Worm (Caenorhabditis elegans) whole organism, L2 larva: Measurements from ENCODE around the gene ptp-3.
A peak's percentile ranks its signal among the peaks of the same experiment; 100 is the strongest.

Experiments used
- C34F6.9 ChIP-seq: fragments of 150-350 bp; optimal IDR thresholded peaks from 2 replicates; lab custom pipeline; 2014; ENCODE audit warnings: missing biosample characterization, missing genetic modification characterization
- F13H6.1 ChIP-seq: sonication (generic microtip); optimal IDR thresholded peaks from 2 replicates; lab custom pipeline; 2016; ENCODE audit warnings: missing genetic modification characterization, missing compliant biosample characterization
- R02D3.7 ChIP-seq: fragments of 150-350 bp; optimal IDR thresholded peaks from 2 replicates; lab custom pipeline; 2014; ENCODE audit warnings: missing biosample characterization, missing genetic modification characterization
- Y55F3AM.14 ChIP-seq: fragments of 200-800 bp; sonication (Bioruptor generic); optimal IDR thresholded peaks from 2 replicates; lab custom pipeline; 2018; ENCODE audit warnings: mild to moderate bottlenecking, missing genetic modification characterization, missing compliant biosample characterization
- ZK546.5 ChIP-seq: sonication (generic microtip); optimal IDR thresholded peaks from 2 replicates; lab custom pipeline; 2017; ENCODE audit warnings: missing biosample characterization, missing genetic modification characterization
- alr-1 ChIP-seq: fragments of 150-350 bp; optimal IDR thresholded peaks from 2 replicates; lab custom pipeline; 2014; ENCODE audit warnings: missing biosample characterization, missing genetic modification characterization
- ceh-16 ChIP-seq: fragments of 150-350 bp; optimal IDR thresholded peaks from 2 replicates; lab custom pipeline; 2014; ENCODE audit warnings: missing biosample characterization, missing genetic modification characterization
- ceh-82 ChIP-seq: fragments of 150-350 bp; optimal IDR thresholded peaks from 2 replicates; lab custom pipeline; 2014; ENCODE audit warnings: missing biosample characterization, missing genetic modification characterization
- crh-2 ChIP-seq: sonication (generic microtip); optimal IDR thresholded peaks from 2 replicates; lab custom pipeline; 2017; ENCODE audit warnings: missing biosample characterization, missing genetic modification characterization
- dmd-4 ChIP-seq: sonication (generic microtip); optimal IDR thresholded peaks from 2 replicates; lab custom pipeline; 2017; ENCODE audit warnings: missing biosample characterization, missing genetic modification characterization
- egl-27 ChIP-seq: sonication (generic microtip); optimal IDR thresholded peaks from 3 replicates; lab custom pipeline; 2017; ENCODE audit warnings: missing biosample characterization, missing genetic modification reagents, missing genetic modification characterization
- elt-1 ChIP-seq: fragments of 150-350 bp; optimal IDR thresholded peaks from 2 replicates; lab custom pipeline; 2014; ENCODE audit warnings: missing biosample characterization, missing genetic modification characterization
- fos-1 ChIP-seq: fragments of 150-350 bp; optimal IDR thresholded peaks from 2 replicates; lab custom pipeline; 2014; ENCODE audit warnings: missing biosample characterization, missing genetic modification characterization
- gmeb-1 ChIP-seq: fragments of 150-350 bp; optimal IDR thresholded peaks from 2 replicates; lab custom pipeline; 2014; ENCODE audit warnings: missing biosample characterization, missing genetic modification characterization
- lin-11 ChIP-seq: fragments of 150-350 bp; sonication (generic microtip); optimal IDR thresholded peaks from 2 replicates; lab custom pipeline; 2014; ENCODE audit warnings: missing biosample characterization, missing genetic modification characterization, inconsistent platforms, mixed read lengths
- lin-13 ChIP-seq: fragments of 150-350 bp; optimal IDR thresholded peaks from 2 replicates; lab custom pipeline; 2014; ENCODE audit warnings: missing biosample characterization, missing genetic modification reagents, missing genetic modification characterization
- lsy-2 ChIP-seq, 2 experiments: fragments of 150-350 bp in 1 of 2; sonication (generic microtip) in 1 of 2; optimal IDR thresholded peaks; 2 replicates each; lab custom pipeline; 2014 to 2017; ENCODE audit warnings: missing biosample characterization in 2 of 2, missing genetic modification characterization in 2 of 2
- mab-5 ChIP-seq: fragments of 150-350 bp; optimal IDR thresholded peaks from 2 replicates; lab custom pipeline; 2014; ENCODE audit warnings: missing biosample characterization, missing genetic modification characterization
- mbf-1 ChIP-seq: sonication (generic microtip); optimal IDR thresholded peaks from 2 replicates; lab custom pipeline; 2017; ENCODE audit warnings: missing biosample characterization, missing genetic modification characterization
- nhr-10 ChIP-seq: sonication (generic microtip); optimal IDR thresholded peaks from 2 replicates; lab custom pipeline; 2017; ENCODE audit warnings: missing biosample characterization, missing genetic modification characterization
- nhr-12 ChIP-seq: fragments of 150-350 bp; optimal IDR thresholded peaks from 2 replicates; lab custom pipeline; 2014; ENCODE audit warnings: missing biosample characterization, missing genetic modification characterization
- nhr-129 ChIP-seq: fragments of 150-350 bp; optimal IDR thresholded peaks from 2 replicates; lab custom pipeline; 2014; ENCODE audit warnings: missing biosample characterization, missing genetic modification characterization
- nhr-21 ChIP-seq: fragments of 150-350 bp; optimal IDR thresholded peaks from 2 replicates; lab custom pipeline; 2014; ENCODE audit warnings: missing biosample characterization, missing genetic modification characterization
- nhr-23 ChIP-seq: fragments of 150-350 bp; optimal IDR thresholded peaks from 2 replicates; lab custom pipeline; 2014; ENCODE audit warnings: missing biosample characterization, missing genetic modification reagents, missing genetic modification characterization
- nhr-237 ChIP-seq: fragments of 150-350 bp; optimal IDR thresholded peaks from 2 replicates; lab custom pipeline; 2014; ENCODE audit warnings: missing biosample characterization, missing genetic modification characterization
- nhr-25 ChIP-seq: fragments of 150-350 bp; sonication (generic microtip); optimal IDR thresholded peaks from 3 replicates; lab custom pipeline; 2014; ENCODE audit warnings: missing biosample characterization, missing genetic modification characterization
- nhr-6 ChIP-seq: fragments of 150-350 bp; optimal IDR thresholded peaks from 2 replicates; lab custom pipeline; 2014; ENCODE audit warnings: missing biosample characterization, missing genetic modification characterization
- peb-1 ChIP-seq: fragments of 150-350 bp; optimal IDR thresholded peaks from 2 replicates; lab custom pipeline; 2014; ENCODE audit warnings: missing biosample characterization, missing genetic modification characterization
- sem-4 ChIP-seq: fragments of 150-350 bp; optimal IDR thresholded peaks from 2 replicates; lab custom pipeline; 2014; ENCODE audit warnings: missing biosample characterization, missing genetic modification reagents, missing genetic modification characterization
- skn-1 ChIP-seq: sonication (generic microtip); optimal IDR thresholded peaks from 2 replicates; lab custom pipeline; 2017; ENCODE audit warnings: missing biosample characterization, missing genetic modification characterization
- sma-3 ChIP-seq: sonication (generic microtip); optimal IDR thresholded peaks from 2 replicates; lab custom pipeline; 2016; ENCODE audit warnings: missing genetic modification reagents, missing genetic modification characterization, missing compliant biosample characterization
- sma-9 ChIP-seq, 2 experiments: fragments of 150-350 bp in 1 of 2; sonication (generic microtip) in 1 of 2; optimal IDR thresholded peaks; 2 replicates each; lab custom pipeline; 2014 to 2016; ENCODE audit warnings: missing genetic modification characterization in 2 of 2, mild to moderate bottlenecking in 1 of 2, missing biosample characterization in 1 of 2, missing compliant biosample characterization in 1 of 2, missing genetic modification reagents in 1 of 2, moderate library complexity in 1 of 2
- unc-39 ChIP-seq: fragments of 150-350 bp; optimal IDR thresholded peaks from 2 replicates; lab custom pipeline; 2014; ENCODE audit warnings: missing biosample characterization, missing genetic modification characterization
- unc-55 ChIP-seq: fragments of 150-350 bp; sonication (generic microtip); optimal IDR thresholded peaks from 3 replicates; lab custom pipeline; 2014; ENCODE audit warnings: missing biosample characterization, missing genetic modification reagents, missing genetic modification characterization
- ztf-1 ChIP-seq: fragments of 200-800 bp; sonication (Bioruptor generic); conservative IDR thresholded peaks from 2 replicates; pipeline ENCODE4 v1.3.6; 2022; ENCODE audit warnings: missing genetic modification characterization, missing compliant biosample characterization
- ztf-11 ChIP-seq: sonication (generic microtip); optimal IDR thresholded peaks from 2 replicates; lab custom pipeline; 2017; ENCODE audit warnings: missing biosample characterization, missing genetic modification characterization
- ztf-4 ChIP-seq: fragments of 150-350 bp; optimal IDR thresholded peaks from 2 replicates; lab custom pipeline; 2014; ENCODE audit warnings: missing biosample characterization, missing genetic modification characterization

The ptp-3 gene

DNA sequence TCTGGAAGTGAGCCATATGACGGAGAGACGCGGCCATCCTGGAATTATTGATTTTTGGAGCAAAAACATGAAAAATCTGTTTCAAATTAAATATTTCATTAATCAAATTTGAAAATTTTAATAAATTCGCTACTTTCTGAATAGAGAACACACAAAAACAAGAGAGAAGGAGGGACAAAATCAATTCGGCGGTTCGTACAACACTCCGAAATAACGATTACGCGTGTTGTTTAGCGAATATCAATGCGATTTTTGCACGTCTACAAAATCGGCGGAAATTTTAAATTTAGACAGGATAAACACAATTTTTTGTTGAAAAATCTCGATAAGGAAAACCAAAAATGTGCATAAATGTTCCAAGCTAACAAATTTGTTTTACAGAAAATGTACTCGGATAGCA lies 74.5 kb downstream of the ptp-3 start, which contains the start of the genes sdhd-1 and ilkp-1:
Gene sdhd-1 (minus strand): TSS at position 38 of the 400 bp plus-strand sequence.
Gene ilkp-1 (plus strand): TSS at position 380 of the 400 bp plus-strand sequence.
- TF ChIP-seq ceh-16 = no peak
- peak; percentile 59 for TF ChIP-seq gmeb-1 (tag; lab: Kevin White, UChicago)
- no peak for TF ChIP-seq ztf-1 (GFP tag; lab: Robert Waterston, UW)
- TF ChIP-seq mab-5 = no peak
- no peak for TF ChIP-seq nhr-237
- peak; percentile 86 for TF ChIP-seq crh-2
- TF ChIP-seq alr-1 (tag; lab: Kevin White, UChicago) = no peak
- peak; percentile 8 for TF ChIP-seq nhr-21 (tag; lab: Kevin White, UChicago)
- TF ChIP-seq nhr-12 (tag; lab: Kevin White, UChicago) = no peak
- peak in 1 of 2 experiments; percentile 75 for TF ChIP-seq lsy-2 (tag; optimal IDR thresholded peaks at IDR 0.05; lab: Kevin White, UChicago)
- TF ChIP-seq nhr-6 (tag; lab: Kevin White, UChicago) = peak; percentile 25
- no peak for TF ChIP-seq skn-1 (tag; lab: Kevin White, UChicago)
- no peak for TF ChIP-seq nhr-25
- TF ChIP-seq sma-3 (GFP tag; lab: Kevin White, UChicago) = peak; percentile 22
- peak; percentile 34 for TF ChIP-seq sma-9 (GFP tag; optimal IDR thresholded peaks at IDR 0.05; lab: Kevin White, UChicago)
- no peak for TF ChIP-seq sma-9 (tag; optimal IDR thresholded peaks at IDR 0.05; lab: Kevin White, UChicago)
- TF ChIP-seq fos-1 (tag; lab: Kevin White, UChicago) = peak; percentile 15
- no peak for TF ChIP-seq Y55F3AM.14
- no peak for TF ChIP-seq lin-13 (GFP tag; lab: Kevin White, UChicago)
- TF ChIP-seq sem-4 (tag; lab: Kevin White, UChicago) = no peak
- peak; percentile 68 for TF ChIP-seq unc-55 (GFP tag; lab: Kevin White, UChicago)
- peak; percentile 39 for TF ChIP-seq nhr-129 (tag; lab: Kevin White, UChicago)
- peak; percentile 84 for TF ChIP-seq C34F6.9 (tag; lab: Kevin White, UChicago)

DNA sequence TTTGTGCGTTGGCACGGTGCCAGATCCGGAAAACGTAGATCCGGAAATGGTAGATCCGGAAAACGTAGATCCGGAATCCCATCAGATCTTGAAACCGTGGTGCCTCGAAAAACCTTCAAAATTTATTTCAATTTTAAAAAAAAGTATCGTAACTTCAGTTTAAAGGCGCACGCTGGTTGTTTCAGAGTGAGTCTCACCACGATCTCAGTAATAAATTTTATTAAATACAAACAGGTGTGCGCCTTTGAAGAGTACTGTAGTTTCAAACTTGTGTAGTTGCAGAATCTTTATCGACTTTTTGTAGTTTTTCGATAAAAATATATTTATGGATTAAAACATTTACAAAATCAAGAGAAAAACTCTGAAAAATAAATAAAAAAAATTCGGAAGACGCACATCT lies 75.3 kb downstream of the ptp-3 start:
- TF ChIP-seq fos-1 (tag; lab: Kevin White, UChicago) = no peak
- TF ChIP-seq nhr-23 (tag; lab: Kevin White, UChicago) = no peak
- no peak for TF ChIP-seq lsy-2 (tag; optimal IDR thresholded peaks at IDR 0.05; lab: Kevin White, UChicago)
- TF ChIP-seq nhr-237 = no peak
- no peak for TF ChIP-seq sma-9 (GFP tag; optimal IDR thresholded peaks at IDR 0.05; lab: Kevin White, UChicago)
- TF ChIP-seq sma-9 (tag; optimal IDR thresholded peaks at IDR 0.05; lab: Kevin White, UChicago) = no peak
- TF ChIP-seq skn-1 (tag; lab: Kevin White, UChicago) = no peak
- no peak for TF ChIP-seq ZK546.5 (tag; lab: Kevin White, UChicago)
- TF ChIP-seq ztf-1 (GFP tag; lab: Robert Waterston, UW) = no peak
- no peak for TF ChIP-seq C34F6.9 (tag; lab: Kevin White, UChicago)
- no peak for TF ChIP-seq gmeb-1 (tag; lab: Kevin White, UChicago)
- TF ChIP-seq lin-11 = no peak
- TF ChIP-seq mab-5 = no peak
- TF ChIP-seq ztf-4 (tag; lab: Kevin White, UChicago) = no peak
- TF ChIP-seq R02D3.7 (tag; lab: Kevin White, UChicago) = no peak
- no peak for TF ChIP-seq F13H6.1 (tag; lab: Kevin White, UChicago)

ce11 chrII:11052526-11052925 lies 77.2 kb downstream of the ptp-3 start:
- TF ChIP-seq nhr-25 (no peak), elt-1 (tag; lab: Kevin White, UChicago) (no peak), fos-1 (tag; lab: Kevin White, UChicago) (no peak), ztf-11 (no peak), ztf-1 (GFP tag; lab: Robert Waterston, UW) (no peak), sma-9 (GFP tag; optimal IDR thresholded peaks at IDR 0.05; lab: Kevin White, UChicago) (no peak), sma-9 (tag; optimal IDR thresholded peaks at IDR 0.05; lab: Kevin White, UChicago) (no peak), gmeb-1 (tag; lab: Kevin White, UChicago) (no peak), ceh-82 (tag; lab: Kevin White, UChicago) (no peak), unc-39 (tag; lab: Kevin White, UChicago) (no peak), C34F6.9 (tag; lab: Kevin White, UChicago) (no peak), lin-11 (no peak)

ce11 chrII:11055223-11055622 lies 79.9 kb downstream of the ptp-3 start, which contains the start of gene F45E10.2:
Gene F45E10.2 (minus strand): TSS chrII:11055323.
- no peak for TF ChIP-seq nhr-10 (tag; lab: Kevin White, UChicago)
- TF ChIP-seq sem-4 (tag; lab: Kevin White, UChicago) = no peak
- TF ChIP-seq mbf-1 (tag; lab: Kevin White, UChicago) = no peak
- no peak for TF ChIP-seq egl-27 (tag; lab: Kevin White, UChicago)
- no peak for TF ChIP-seq unc-55 (GFP tag; lab: Kevin White, UChicago)
- TF ChIP-seq sma-9 (GFP tag; optimal IDR thresholded peaks at IDR 0.05; lab: Kevin White, UChicago) = no peak
- TF ChIP-seq sma-9 (tag; optimal IDR thresholded peaks at IDR 0.05; lab: Kevin White, UChicago) = no peak
- no peak for TF ChIP-seq peb-1 (tag; lab: Kevin White, UChicago)
- TF ChIP-seq ceh-16 = no peak
- no peak for TF ChIP-seq dmd-4 (tag; lab: Kevin White, UChicago)
- TF ChIP-seq ZK546.5 (tag; lab: Kevin White, UChicago) = no peak
